Fruit fly (Drosophila melanogaster): ENCODE measurements around the gene Nlp.

The Nlp gene

DNA sequence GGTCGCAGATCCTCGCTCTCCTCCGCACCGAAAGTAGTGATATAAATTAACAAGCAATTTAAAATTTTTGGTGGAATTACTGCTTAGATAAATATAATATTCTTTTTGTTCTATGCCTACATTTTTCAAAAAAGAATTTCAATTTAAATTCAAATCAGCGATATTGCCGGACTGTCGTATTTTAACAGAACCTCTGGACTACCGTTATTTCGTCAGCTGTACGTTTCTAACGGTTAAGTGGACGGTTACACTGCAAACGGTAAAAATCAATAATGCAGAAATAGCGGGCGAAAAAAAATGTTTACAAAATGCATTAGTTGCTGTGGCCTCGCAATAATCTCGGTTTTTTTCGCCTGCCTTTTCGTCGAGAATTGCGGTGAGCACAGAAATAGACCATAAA is 4.3 kb upstream of the Nlp start, which contains the start of gene Tace:
TSS of gene Tace (plus strand) at position 245 of the 400 bp plus-strand sequence.
- no peak for TF ChIP-seq CG4496 (GFP tag; IDR thresholded peaks at IDR 0.05)
- TF ChIP-seq EcR (GFP tag; optimal IDR thresholded peaks at IDR 0.05): no peak
- no peak for TF ChIP-seq CG13204 (GFP tag; optimal IDR thresholded peaks at IDR 0.05)
- TF ChIP-seq CG17806 (tag; optimal IDR thresholded peaks at IDR 0.05): no peak
- no peak for TF ChIP-seq CG10348 (GFP tag; IDR thresholded peaks at IDR 0.05)
- TF ChIP-seq CG14655 (GFP tag; optimal IDR thresholded peaks at IDR 0.05): no peak
- no peak for TF ChIP-seq rn (GFP tag; IDR thresholded peaks at IDR 0.05)
- no peak for TF ChIP-seq CG12605 (GFP tag; IDR thresholded peaks at IDR 0.05)

DNA sequence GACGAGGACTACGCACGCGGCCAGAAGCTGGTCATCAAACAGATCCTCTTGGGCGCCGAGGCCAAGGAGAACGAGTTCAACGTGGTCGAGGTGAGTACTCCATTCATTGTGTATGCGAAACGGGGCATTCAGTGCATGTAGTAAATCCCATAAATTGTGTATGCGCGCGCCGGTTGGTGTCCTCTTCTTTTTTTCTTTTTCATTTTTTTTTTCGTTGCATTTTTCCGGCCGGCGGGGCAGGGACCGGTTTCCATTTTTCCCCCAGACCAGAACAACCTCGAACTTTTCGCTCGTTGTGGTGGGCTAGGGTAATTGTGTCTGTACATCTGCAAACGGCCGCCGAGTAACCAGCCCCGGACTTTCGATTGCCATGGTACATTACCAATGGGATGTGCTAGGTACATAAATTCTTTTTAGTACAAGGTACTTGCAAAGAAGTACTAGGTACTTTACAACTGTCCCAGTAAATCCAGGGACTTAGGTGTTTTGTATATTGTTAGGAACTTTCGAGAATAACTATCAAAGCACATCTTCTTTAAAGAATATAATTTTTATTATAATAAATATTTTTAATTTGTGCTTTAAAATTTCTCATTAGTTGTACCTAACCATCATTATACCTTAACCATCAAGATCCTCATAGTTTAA is 871 bp downstream of the Nlp start:
- TF ChIP-seq CG9948 (tag; optimal IDR thresholded peaks at IDR 0.05) (no peak), Ets98B (GFP tag; IDR thresholded peaks at IDR 0.05) (peak; percentile 76), CG32121 (GFP tag; IDR thresholded peaks at IDR 0.05) (no peak), CG8159 (tag; optimal IDR thresholded peaks at IDR 0.05) (peak; percentile 44), CG8301 (tag; optimal IDR thresholded peaks at IDR 0.05) (peak; percentile 39), Pif1B (GFP tag; optimal IDR thresholded peaks at IDR 0.05) (peak; percentile 53), rn (GFP tag; IDR thresholded peaks at IDR 0.05) (no peak), D1 (tag; optimal IDR thresholded peaks at IDR 0.05) (no peak), CG4496 (GFP tag; IDR thresholded peaks at IDR 0.05) (peak; percentile 87), fd96Ca (GFP tag; IDR thresholded peaks at IDR 0.05) (peak; percentile 55; the same call in 1 of the 3 replicates), Pif1A (GFP tag; optimal IDR thresholded peaks at IDR 0.05) (no peak), CG10348 (GFP tag; IDR thresholded peaks at IDR 0.05) (no peak), CG12605 (GFP tag; IDR thresholded peaks at IDR 0.05) (peak; percentile 82), CG13204 (GFP tag; optimal IDR thresholded peaks at IDR 0.05) (no peak), CG14655 (GFP tag; optimal IDR thresholded peaks at IDR 0.05) (peak; percentile 63), CG34367 (tag; optimal IDR thresholded peaks at IDR 0.05) (peak; percentile 34), CG17806 (tag; optimal IDR thresholded peaks at IDR 0.05) (peak; percentile 42), CG15710 (tag; optimal IDR thresholded peaks at IDR 0.05) (peak; percentile 45), Snoo (tag; optimal IDR thresholded peaks at IDR 0.05) (no peak), EcR (GFP tag; optimal IDR thresholded peaks at IDR 0.05) (peak; percentile 60), gl (tag; optimal IDR thresholded peaks at IDR 0.05) (peak; percentile 86)

DNA sequence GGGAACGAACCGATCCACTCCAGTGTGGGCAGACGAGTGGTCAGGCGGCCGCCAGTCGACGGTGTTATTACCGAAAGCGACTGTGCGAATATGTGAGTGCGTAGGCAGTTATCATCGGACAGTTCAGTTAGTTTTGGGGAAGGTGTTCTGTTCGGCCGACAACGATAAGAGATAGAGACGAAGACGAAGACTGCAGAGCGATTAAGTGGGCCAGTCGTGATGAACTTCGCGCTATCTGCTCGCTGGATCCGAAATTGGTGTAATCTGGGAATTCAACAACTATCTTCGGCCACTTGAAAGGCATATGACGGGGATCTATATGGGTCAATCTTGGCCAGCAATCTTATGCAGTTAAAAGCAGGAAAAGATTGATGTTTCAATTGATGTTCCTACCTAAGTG is 4.6 kb downstream of the Nlp start, which contains the start of gene CG7912:
TSS of gene CG7912 (minus strand) at position 17 of the 400 bp plus-strand sequence.
- TF ChIP-seq CG9948 (tag; optimal IDR thresholded peaks at IDR 0.05) (no peak), Ets98B (GFP tag; IDR thresholded peaks at IDR 0.05) (no peak), EcR (GFP tag; optimal IDR thresholded peaks at IDR 0.05) (no peak), CG34367 (tag; optimal IDR thresholded peaks at IDR 0.05) (no peak), Pif1A (GFP tag; optimal IDR thresholded peaks at IDR 0.05) (no peak), CG32121 (GFP tag; IDR thresholded peaks at IDR 0.05) (no peak), fd96Ca (GFP tag; IDR thresholded peaks at IDR 0.05) (no peak), CG17806 (tag; optimal IDR thresholded peaks at IDR 0.05) (no peak), CG13204 (GFP tag; optimal IDR thresholded peaks at IDR 0.05) (no peak), gl (tag; optimal IDR thresholded peaks at IDR 0.05) (no peak), Pif1B (GFP tag; optimal IDR thresholded peaks at IDR 0.05) (no peak), CG12605 (GFP tag; IDR thresholded peaks at IDR 0.05) (no peak), CG14655 (GFP tag; optimal IDR thresholded peaks at IDR 0.05) (no peak), rn (GFP tag; IDR thresholded peaks at IDR 0.05) (no peak), CG8301 (tag; optimal IDR thresholded peaks at IDR 0.05) (no peak), D1 (tag; optimal IDR thresholded peaks at IDR 0.05) (no peak), Snoo (tag; optimal IDR thresholded peaks at IDR 0.05) (no peak), CG4496 (GFP tag; IDR thresholded peaks at IDR 0.05) (no peak), CG15710 (tag; optimal IDR thresholded peaks at IDR 0.05) (no peak), CG10348 (GFP tag; IDR thresholded peaks at IDR 0.05) (no peak)

DNA sequence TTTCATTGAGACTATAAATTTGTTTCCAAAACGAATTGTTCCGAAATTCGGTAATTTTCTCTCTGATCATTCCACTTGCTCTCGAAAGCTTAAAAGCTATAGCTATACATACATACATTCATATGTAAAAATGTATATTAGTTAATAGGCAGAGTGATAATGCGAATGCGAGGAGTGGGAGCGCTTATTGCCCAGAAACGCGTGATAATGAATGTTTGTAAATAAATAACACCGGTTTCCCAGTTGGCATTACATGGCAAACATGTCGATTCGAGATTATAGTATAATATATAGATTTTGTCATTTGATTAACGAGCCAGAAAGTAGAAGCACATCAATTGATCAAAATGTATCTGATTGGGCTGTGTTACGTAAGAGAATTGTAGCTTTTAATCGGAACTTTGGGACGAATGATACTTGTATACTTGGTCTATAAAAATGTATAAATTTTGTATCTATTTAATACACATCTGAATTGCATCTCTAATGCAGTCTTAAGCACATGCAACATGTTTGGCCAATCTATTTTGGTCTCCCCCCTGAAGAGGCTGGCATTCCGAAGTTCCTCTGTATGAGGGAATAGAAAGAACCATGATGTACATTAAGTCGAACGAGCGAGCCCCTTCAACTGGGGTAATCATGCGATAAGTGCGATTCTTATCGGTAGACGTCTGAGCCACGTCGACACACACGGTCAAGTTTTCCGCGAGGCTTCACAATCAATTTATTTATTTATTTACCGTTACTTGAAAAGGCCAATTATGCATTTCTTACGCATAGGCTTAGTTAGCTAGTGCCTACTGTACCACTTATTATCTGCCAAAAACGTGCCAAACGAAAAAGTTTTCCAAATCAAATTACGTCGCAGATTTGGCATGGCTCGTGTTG is 8.3 kb downstream of the Nlp start:
- TF ChIP-seq CG4496 (GFP tag; IDR thresholded peaks at IDR 0.05) (peak; percentile 72), rn (GFP tag; IDR thresholded peaks at IDR 0.05) (peak; percentile 32; the same call in 1 of the 2 replicates), CG8301 (tag; optimal IDR thresholded peaks at IDR 0.05) (peak; percentile 38), CG8159 (tag; optimal IDR thresholded peaks at IDR 0.05) (no peak), CG14655 (GFP tag; optimal IDR thresholded peaks at IDR 0.05) (peak; percentile 58), fd96Ca (GFP tag; IDR thresholded peaks at IDR 0.05) (peak; percentile 68; the same call in 2 of the 3 replicates), Ets98B (GFP tag; IDR thresholded peaks at IDR 0.05) (peak; percentile 66; the same call in 1 of the 2 replicates), CG32121 (GFP tag; IDR thresholded peaks at IDR 0.05) (peak; percentile 64), CG17806 (tag; optimal IDR thresholded peaks at IDR 0.05) (no peak)

DNA sequence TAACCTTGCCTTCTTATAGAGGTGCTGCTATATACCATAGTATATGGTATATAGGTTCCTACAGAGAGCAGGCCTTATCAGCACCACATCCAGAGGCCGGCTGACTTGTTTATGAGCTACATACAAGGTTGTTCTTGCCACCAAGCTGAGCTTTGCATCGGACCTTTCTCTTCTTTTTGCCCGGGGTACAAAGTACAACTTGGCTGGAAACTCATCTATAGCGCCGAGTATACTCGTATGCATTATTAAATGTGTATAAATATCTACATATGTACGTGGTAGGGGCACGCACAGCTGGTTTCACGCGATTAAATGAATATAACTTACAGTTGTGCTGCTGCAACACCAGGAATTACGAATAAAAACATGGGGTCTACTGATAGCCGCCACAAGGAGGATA is 9.3 kb downstream of the Nlp start:
- TF ChIP-seq D1 (tag; optimal IDR thresholded peaks at IDR 0.05) (no peak), CG14655 (GFP tag; optimal IDR thresholded peaks at IDR 0.05) (peak; percentile 58), rn (GFP tag; IDR thresholded peaks at IDR 0.05) (no peak), Pif1B (GFP tag; optimal IDR thresholded peaks at IDR 0.05) (peak; percentile 64), CG8159 (tag; optimal IDR thresholded peaks at IDR 0.05) (peak; percentile 40), CG4496 (GFP tag; IDR thresholded peaks at IDR 0.05) (peak; percentile 54; the same call in 1 of the 3 replicates), EcR (GFP tag; optimal IDR thresholded peaks at IDR 0.05) (no peak), CG9948 (tag; optimal IDR thresholded peaks at IDR 0.05) (no peak), CG13204 (GFP tag; optimal IDR thresholded peaks at IDR 0.05) (peak; percentile 78), CG8301 (tag; optimal IDR thresholded peaks at IDR 0.05) (peak; percentile 48), CG15710 (tag; optimal IDR thresholded peaks at IDR 0.05) (peak; percentile 18), CG12605 (GFP tag; IDR thresholded peaks at IDR 0.05) (peak; percentile 87), CG10348 (GFP tag; IDR thresholded peaks at IDR 0.05) (no peak), gl (tag; optimal IDR thresholded peaks at IDR 0.05) (peak; percentile 94), CG32121 (GFP tag; IDR thresholded peaks at IDR 0.05) (no peak; the same call in 1 of the 2 replicates), CG34367 (tag; optimal IDR thresholded peaks at IDR 0.05) (peak; percentile 23), Pif1A (GFP tag; optimal IDR thresholded peaks at IDR 0.05) (peak; percentile 76), Snoo (tag; optimal IDR thresholded peaks at IDR 0.05) (peak; percentile 3), fd96Ca (GFP tag; IDR thresholded peaks at IDR 0.05) (peak; percentile 39; the same call in 2 of the 3 replicates), Ets98B (GFP tag; IDR thresholded peaks at IDR 0.05) (peak; percentile 77), CG17806 (tag; optimal IDR thresholded peaks at IDR 0.05) (peak; percentile 47)

All from whole organism, pupa.